Fruit fly (Drosophila melanogaster) whole organism, embryonic: Measurements from ENCODE around the gene betaTub65B.

Experiments
- ATbp ChIP-seq: fragments of 200-800 bp; sonication (Bioruptor generic); optimal IDR thresholded peaks from 2 replicates; lab custom pipeline; 2017; ENCODE audit warnings: missing biosample characterization, mild to moderate bottlenecking, missing genetic modification characterization, missing genetic modification reagents
- Atf3 ChIP-seq: fragments of 200-800 bp; sonication (Bioruptor generic); optimal IDR thresholded peaks from 3 replicates; lab custom pipeline; 2016; ENCODE audit warnings: missing biosample characterization, missing genetic modification characterization
- Atf6 ChIP-seq: fragments of 200-800 bp; sonication (Bioruptor generic); IDR thresholded peaks from 2 replicates; pipeline ENCODE4 v1.3.6; 2022; ENCODE audit warnings: missing biosample characterization, missing genetic modification characterization
- CG11247 ChIP-seq: fragments of 200-800 bp; sonication (Bioruptor generic); IDR thresholded peaks from 2 replicates; pipeline ENCODE4 v1.3.6; 2022; ENCODE audit warnings: missing biosample characterization, missing genetic modification characterization
- CG12071 ChIP-seq: fragments of 200-800 bp; sonication (Bioruptor generic); optimal IDR thresholded peaks from 3 replicates; lab custom pipeline; 2018; ENCODE audit warnings: missing biosample characterization, mild to moderate bottlenecking, missing genetic modification characterization
- CG12155 ChIP-seq: fragments of 200-800 bp; sonication (Bioruptor generic); optimal IDR thresholded peaks from 3 replicates; lab custom pipeline; 2016; ENCODE audit warnings: missing biosample characterization, missing genetic modification characterization
- CG12219 ChIP-seq: fragments of 200-800 bp; sonication (Bioruptor generic); optimal IDR thresholded peaks from 3 replicates; lab custom pipeline; 2018; ENCODE audit warnings: missing biosample characterization, mild to moderate bottlenecking, missing genetic modification characterization
- CG13123 ChIP-seq: fragments of 200-800 bp; sonication (Bioruptor generic); optimal IDR thresholded peaks from 2 replicates; lab custom pipeline; 2016; ENCODE audit warnings: missing biosample characterization, missing genetic modification characterization
- CG14667 ChIP-seq: fragments of 200-800 bp; sonication (Bioruptor generic); IDR thresholded peaks from 2 replicates; pipeline ENCODE4 v1.3.6; 2022; ENCODE audit warnings: missing biosample characterization, missing genetic modification characterization
- CG14710 ChIP-seq: fragments of 200-800 bp; sonication (Bioruptor generic); optimal IDR thresholded peaks from 3 replicates; lab custom pipeline; 2019; ENCODE audit warnings: missing biosample characterization, mild to moderate bottlenecking, missing genetic modification characterization, moderate library complexity
- CG15269 ChIP-seq: fragments of 200-800 bp; sonication (Bioruptor generic); optimal IDR thresholded peaks from 2 replicates; lab custom pipeline; 2018; ENCODE audit warnings: missing biosample characterization, mild to moderate bottlenecking, missing genetic modification characterization, moderate library complexity
- CG15696 ChIP-seq: fragments of 200-800 bp; sonication (Bioruptor generic); optimal IDR thresholded peaks from 2 replicates; lab custom pipeline; 2019; ENCODE audit warnings: missing biosample characterization, mild to moderate bottlenecking, missing genetic modification characterization, moderate library complexity
- CG17186 ChIP-seq: fragments of 200-800 bp; sonication (Bioruptor generic); optimal IDR thresholded peaks from 3 replicates; lab custom pipeline; 2017; ENCODE audit warnings: missing biosample characterization, missing genetic modification reagents, missing genetic modification characterization
- CG2712 ChIP-seq: fragments of 200-800 bp; optimal IDR thresholded peaks from 3 replicates; lab custom pipeline; 2019; ENCODE audit warnings: missing biosample characterization, mild to moderate bottlenecking, missing genetic modification characterization, moderate library complexity
- CG3163 ChIP-seq: fragments of 200-800 bp; sonication (Bioruptor generic); optimal IDR thresholded peaks from 3 replicates; lab custom pipeline; 2016; ENCODE audit warnings: missing biosample characterization, missing genetic modification characterization
- CG34224 ChIP-seq: fragments of 200-800 bp; sonication (Bioruptor generic); IDR thresholded peaks from 3 replicates; pipeline ENCODE4 v1.3.6; 2022; ENCODE audit warnings: missing biosample characterization, missing genetic modification characterization; ENCODE audit not compliant: partially characterized antibody
- CG4360 ChIP-seq: fragments of 200-800 bp; sonication (Bioruptor generic); IDR thresholded peaks from 2 replicates; pipeline ENCODE4 v1.3.6; 2022; ENCODE audit warnings: missing biosample characterization, missing genetic modification characterization
- CG9797 ChIP-seq: fragments of 200-800 bp; sonication (Bioruptor generic); optimal IDR thresholded peaks from 3 replicates; lab custom pipeline; 2018; ENCODE audit warnings: missing biosample characterization, mild to moderate bottlenecking, missing genetic modification characterization
- CoRest ChIP-seq: fragments of 200-800 bp; sonication (Bioruptor generic); optimal IDR thresholded peaks from 3 replicates; lab custom pipeline; 2018; ENCODE audit warnings: missing biosample characterization, mild to moderate bottlenecking, missing genetic modification characterization, moderate library complexity
- D ChIP-seq, 2 experiments: fragments of 200-800 bp in 1 of 2; fragments of >200 bp in 1 of 2; sonication (Bioruptor generic) in 1 of 2; optimal IDR thresholded peaks; 2 replicates in 1 of 2; 3 replicates in 1 of 2; lab custom pipeline; 2017; ENCODE audit warnings: mild to moderate bottlenecking in 1 of 2, missing biosample characterization in 1 of 2, missing genetic modification characterization in 1 of 2, missing genetic modification reagents in 1 of 2
- Doc2 ChIP-seq: fragments of 200-800 bp; sonication (Bioruptor generic); IDR thresholded peaks from 2 replicates; pipeline ENCODE4 v1.3.6; 2022; ENCODE audit warnings: missing biosample characterization, missing genetic modification characterization
- Dref ChIP-seq: fragments of 200-800 bp; sonication (Bioruptor generic); IDR thresholded peaks from 2 replicates; pipeline ENCODE4 v1.3.6; 2022; ENCODE audit warnings: missing biosample characterization, missing genetic modification characterization
- E2f1 ChIP-seq: fragments of 200-800 bp; sonication (Bioruptor generic); IDR thresholded peaks from 2 replicates; pipeline ENCODE4 v1.3.6; 2022; ENCODE audit warnings: missing biosample characterization, missing genetic modification characterization
- Hmx ChIP-seq: fragments of 200-800 bp; sonication (Bioruptor generic); optimal IDR thresholded peaks from 2 replicates; lab custom pipeline; 2016; ENCODE audit warnings: missing biosample characterization, missing genetic modification characterization
- Jarid2 ChIP-seq: fragments of 200-800 bp; sonication (Bioruptor generic); optimal IDR thresholded peaks from 3 replicates; lab custom pipeline; 2017; ENCODE audit warnings: mild to moderate bottlenecking, missing biosample characterization, missing genetic modification reagents, missing genetic modification characterization
- Rx ChIP-seq: fragments of 200-800 bp; sonication (Bioruptor generic); IDR thresholded peaks from 2 replicates; pipeline ENCODE4 v1.3.6; 2022; ENCODE audit warnings: missing biosample characterization, missing genetic modification characterization
- Xrp1 ChIP-seq: fragments of 200-800 bp; sonication (Bioruptor generic); IDR thresholded peaks from 2 replicates; pipeline ENCODE4 v1.3.6; 2022; ENCODE audit warnings: missing biosample characterization, missing genetic modification characterization
- YL-1 ChIP-seq: fragments of 200-800 bp; sonication (Bioruptor generic); optimal IDR thresholded peaks from 3 replicates; lab custom pipeline; 2017; ENCODE audit warnings: missing biosample characterization, mild to moderate bottlenecking, missing genetic modification characterization
- amos ChIP-seq: fragments of 200-800 bp; sonication (Bioruptor generic); IDR thresholded peaks from 2 replicates; pipeline ENCODE4 v1.3.6; 2022; ENCODE audit warnings: missing biosample characterization, missing genetic modification characterization; ENCODE audit not compliant: partially characterized antibody
- ap ChIP-seq: fragments of 200-800 bp; sonication (Bioruptor generic); IDR thresholded peaks from 2 replicates; pipeline ENCODE4 v1.3.6; 2022; ENCODE audit warnings: missing biosample characterization, missing genetic modification characterization
- ara ChIP-seq: fragments of 200-800 bp; sonication (Bioruptor generic); IDR thresholded peaks from 2 replicates; pipeline ENCODE4 v1.3.6; 2022; ENCODE audit warnings: missing biosample characterization, missing genetic modification characterization
- chif ChIP-seq, 2 experiments: fragments of 200-800 bp; sonication (Bioruptor generic); optimal IDR thresholded peaks; 3 replicates each; lab custom pipeline; 2016; ENCODE audit warnings: missing biosample characterization in 2 of 2, missing genetic modification characterization in 2 of 2
- corto ChIP-seq: fragments of 200-800 bp; sonication (Bioruptor generic); optimal IDR thresholded peaks from 2 replicates; lab custom pipeline; 2016; ENCODE audit warnings: missing biosample characterization, mild to moderate bottlenecking, missing genetic modification characterization, moderate library complexity
- croc ChIP-seq: fragments of 200-800 bp; sonication (Bioruptor generic); conservative IDR thresholded peaks from 3 replicates; pipeline ENCODE4 v1.3.6; 2022; ENCODE audit warnings: missing biosample characterization, missing genetic modification characterization
- crol ChIP-seq: fragments of 200-800 bp; sonication (Bioruptor generic); IDR thresholded peaks from 2 replicates; pipeline ENCODE4 v1.3.6; 2022; ENCODE audit warnings: missing biosample characterization, missing genetic modification characterization
- ems ChIP-seq: fragments of 200-800 bp; sonication (Bioruptor generic); optimal IDR thresholded peaks from 3 replicates; lab custom pipeline; 2016; ENCODE audit warnings: missing biosample characterization, missing genetic modification characterization
- eve ChIP-seq, 2 experiments: fragments of >200 bp; optimal IDR thresholded peaks; 2 replicates each; lab custom pipeline; 2017; ENCODE audit warnings: missing biosample characterization in 2 of 2, missing genetic modification characterization in 2 of 2
- fd96Cb ChIP-seq: fragments of 200-800 bp; sonication (Bioruptor generic); optimal IDR thresholded peaks from 2 replicates; lab custom pipeline; 2018; ENCODE audit warnings: missing biosample characterization, mild to moderate bottlenecking, missing genetic modification characterization, moderate library complexity
- gro ChIP-seq: fragments of 200-800 bp; sonication (Bioruptor generic); optimal IDR thresholded peaks from 2 replicates; lab custom pipeline; 2016; ENCODE audit warnings: missing biosample characterization, missing genetic modification characterization
- hth ChIP-seq: fragments of >200 bp; optimal IDR thresholded peaks from 2 replicates; lab custom pipeline; 2017; ENCODE audit warnings: inconsistent platforms
- inv ChIP-seq: fragments of 200-800 bp; sonication (Bioruptor generic); IDR thresholded peaks from 2 replicates; pipeline ENCODE4 v1.3.6; 2022; ENCODE audit warnings: missing biosample characterization, missing genetic modification characterization; ENCODE audit not compliant: partially characterized antibody
- jigr1 ChIP-seq: fragments of 200-800 bp; sonication (Bioruptor generic); IDR thresholded peaks from 3 replicates; pipeline ENCODE4 v1.3.6; 2022; ENCODE audit warnings: missing biosample characterization, missing genetic modification characterization
- odd ChIP-seq: fragments of 200-800 bp; sonication (Bioruptor generic); optimal IDR thresholded peaks from 2 replicates; lab custom pipeline; 2017; ENCODE audit warnings: missing biosample characterization, mild to moderate bottlenecking, missing genetic modification characterization
- psq ChIP-seq: fragments of 200-800 bp; sonication (Bioruptor generic); optimal IDR thresholded peaks from 2 replicates; lab custom pipeline; 2017; ENCODE audit warnings: missing biosample characterization, missing genetic modification characterization
- sens-2 ChIP-seq: fragments of 200-800 bp; sonication (Bioruptor generic); IDR thresholded peaks from 2 replicates; pipeline ENCODE4 v1.3.6; 2022; ENCODE audit warnings: missing biosample characterization, missing genetic modification characterization
- so ChIP-seq: fragments of 200-800 bp; sonication (Bioruptor generic); IDR thresholded peaks from 3 replicates; pipeline ENCODE4 v1.3.6; 2022; ENCODE audit warnings: missing biosample characterization, missing genetic modification characterization
- stwl ChIP-seq: fragments of 200-800 bp; sonication (Bioruptor generic); optimal IDR thresholded peaks from 3 replicates; lab custom pipeline; 2018; ENCODE audit warnings: missing biosample characterization, mild to moderate bottlenecking, missing genetic modification characterization, moderate library complexity
- tna ChIP-seq: fragments of 200-800 bp; sonication (Bioruptor generic); IDR thresholded peaks from 2 replicates; pipeline ENCODE4 v1.3.6; 2022; ENCODE audit warnings: missing biosample characterization, missing genetic modification characterization; ENCODE audit not compliant: partially characterized antibody
- vnd ChIP-seq: fragments of 200-800 bp; sonication (Bioruptor generic); IDR thresholded peaks from 3 replicates; pipeline ENCODE4 v1.3.6; 2022; ENCODE audit warnings: missing biosample characterization, missing genetic modification characterization; ENCODE audit not compliant: partially characterized antibody

The betaTub65B gene

dm6 chr3L:6522785-6523184 is 7.7 kb upstream of the betaTub65B start (continued):
- no peak for TF ChIP-seq Hmx (GFP tag; lab: Kevin White, UChicago)
- no peak for TF ChIP-seq inv (GFP tag; lab: Robert Waterston, UW)
- no peak for TF ChIP-seq YL-1 (GFP tag; lab: Kevin White, UChicago)
- no peak for TF ChIP-seq CG17186 (GFP tag; lab: Kevin White, UChicago)
- TF ChIP-seq ara (GFP tag; lab: Robert Waterston, UW), result no peak
- TF ChIP-seq CG4360 (GFP tag; lab: Robert Waterston, UW), result no peak
- TF ChIP-seq Doc2 (GFP tag; lab: Robert Waterston, UW), result no peak
- TF ChIP-seq CG2712 (tag; lab: Kevin White, UChicago), result no peak
- TF ChIP-seq chif (GFP tag; optimal IDR thresholded peaks at IDR 0.05; lab: Kevin White, UChicago), result no peak
- TF ChIP-seq gro (GFP tag; lab: Kevin White, UChicago), result no peak
- TF ChIP-seq CG11247, result no peak
- no peak for TF ChIP-seq CG15269 (tag; lab: Kevin White, UChicago)
- no peak for TF ChIP-seq ems (GFP tag; lab: Kevin White, UChicago)
- TF ChIP-seq CG3163 (GFP tag; lab: Kevin White, UChicago), result no peak
- no peak for TF ChIP-seq CG13123 (GFP tag; lab: Kevin White, UChicago)
- TF ChIP-seq sens-2, result no peak
- no peak for TF ChIP-seq ap (GFP tag; lab: Robert Waterston, UW)
- TF ChIP-seq odd (GFP tag; lab: Kevin White, UChicago), result peak; percentile 75
- no peak for TF ChIP-seq hth (lab: Kevin White, UChicago)
- TF ChIP-seq CG12155 (GFP tag; lab: Kevin White, UChicago), result no peak
- TF ChIP-seq fd96Cb (tag; lab: Kevin White, UChicago), result no peak
- peak; percentile 28 for TF ChIP-seq CG12071 (GFP tag; lab: Kevin White, UChicago)
- no peak for TF ChIP-seq Xrp1 (GFP tag; lab: Robert Waterston, UW)
- no peak for TF ChIP-seq D (optimal IDR thresholded peaks at IDR 0.05; lab: Kevin White, UChicago)
- TF ChIP-seq D (GFP tag; optimal IDR thresholded peaks at IDR 0.05; lab: Kevin White, UChicago), result peak; percentile 30
- TF ChIP-seq Rx (GFP tag; lab: Robert Waterston, UW), result no peak
- no peak for TF ChIP-seq CG12219 (GFP tag; lab: Kevin White, UChicago)
- no peak for TF ChIP-seq Dref (GFP tag; lab: Robert Waterston, UW)
- peak; percentile 83 for TF ChIP-seq ATbp (GFP tag; lab: Kevin White, UChicago)
- TF ChIP-seq Atf3 (GFP tag; lab: Kevin White, UChicago), result no peak
- peak; percentile 19; the same call in 1 of the 3 replicates for TF ChIP-seq so (GFP tag; lab: Robert Waterston, UW)
- TF ChIP-seq corto (GFP tag; lab: Kevin White, UChicago), result no peak
- TF ChIP-seq crol (GFP tag; lab: Robert Waterston, UW), result no peak
- TF ChIP-seq psq (GFP tag; lab: Kevin White, UChicago), result no peak
- no peak for TF ChIP-seq CG15696 (tag; lab: Kevin White, UChicago)
- TF ChIP-seq vnd (GFP tag; lab: Robert Waterston, UW), result no peak
- no peak for TF ChIP-seq Atf6 (GFP tag; lab: Robert Waterston, UW)

DNA sequence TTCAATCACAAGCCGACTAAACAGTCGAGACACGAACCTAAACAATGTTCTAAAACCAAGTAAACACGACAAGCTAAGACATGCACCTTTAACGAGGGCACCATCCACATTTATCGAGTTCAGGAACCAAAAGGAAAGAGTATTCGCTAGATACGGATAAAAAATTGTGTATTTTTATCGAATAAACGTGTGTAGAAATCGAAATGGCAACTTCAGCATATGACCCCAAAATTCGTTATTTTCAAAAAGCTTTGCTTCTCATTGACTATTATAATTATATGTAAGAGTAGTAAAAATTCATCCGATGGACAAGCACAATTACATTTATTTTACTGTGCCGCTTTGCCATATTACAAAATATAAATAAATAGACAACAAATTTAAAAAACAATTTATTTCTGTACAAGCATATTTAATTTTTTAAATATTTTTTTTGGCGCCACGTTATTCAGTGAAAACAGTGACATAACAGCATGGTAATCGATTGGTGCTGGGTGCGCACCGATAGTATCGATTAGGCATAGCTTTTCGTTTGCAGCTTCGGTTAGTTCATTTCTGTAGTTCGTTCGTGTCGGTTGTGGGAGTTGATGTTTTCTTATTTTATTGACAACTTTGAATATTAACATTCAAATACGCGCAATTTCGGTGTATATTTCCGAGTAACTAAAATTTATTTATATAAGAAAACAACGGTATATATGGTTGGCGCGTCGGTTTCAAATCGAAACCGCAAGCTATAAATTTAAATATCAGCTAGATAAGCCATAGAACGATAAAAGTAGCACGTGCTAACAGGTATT is 19.8 kb downstream of the betaTub65B start, which contains the start of gene MCU:
Gene MCU, plus strand, starts transcription at position 561 of the 800 bp plus-strand sequence.
- no peak for TF ChIP-seq CG14667 (GFP tag; lab: Robert Waterston, UW)
- TF ChIP-seq jigr1 (GFP tag; lab: Robert Waterston, UW), result no peak
- peak; percentile 63 for TF ChIP-seq stwl (tag; lab: Kevin White, UChicago)
- no peak for TF ChIP-seq croc (GFP tag; lab: Robert Waterston, UW)
- no peak for TF ChIP-seq E2f1 (GFP tag; lab: Robert Waterston, UW)
- TF ChIP-seq CoRest, result peak; percentile 50
- peak; percentile 97; the same call in 1 of the 2 replicates for TF ChIP-seq amos (GFP tag; lab: Robert Waterston, UW)
- peak; percentile 38; the same call in 1 of the 2 replicates for TF ChIP-seq Atf6 (GFP tag; lab: Robert Waterston, UW)
- TF ChIP-seq tna, result peak; percentile 96
- TF ChIP-seq CG9797, result peak; percentile 4
- peak; percentile 90 for TF ChIP-seq CG34224 (GFP tag; lab: Robert Waterston, UW)
- TF ChIP-seq eve (GFP tag; optimal IDR thresholded peaks at IDR 0.05; lab: Kevin White, UChicago), result peak in 1 of 2 experiments; percentile 66
- TF ChIP-seq CG14710 (tag; lab: Kevin White, UChicago), result peak; percentile 50
- peak; percentile 83 for TF ChIP-seq Jarid2 (GFP tag; lab: Kevin White, UChicago)
